Worm (Caenorhabditis elegans) whole organism, mixed stage, embryonic: Measurements from ENCODE around the gene R13A5.15.

Source experiments
- M03D4.4 ChIP-seq: sonication (generic microtip); optimal IDR thresholded peaks from 2 replicates; lab custom pipeline; 2017; ENCODE audit warnings: mild to moderate bottlenecking, missing genetic modification characterization, missing compliant biosample characterization
- bed-3 ChIP-seq: fragments of 200-800 bp; sonication (Bioruptor generic); optimal IDR thresholded peaks from 3 replicates; lab custom pipeline; 2018; ENCODE audit warnings: mild to moderate bottlenecking, missing genetic modification characterization, moderate library complexity, missing compliant biosample characterization
- blmp-1 ChIP-seq: fragments of 150-350 bp; optimal IDR thresholded peaks from 2 replicates; lab custom pipeline; 2014; ENCODE audit warnings: missing biosample characterization, missing genetic modification characterization
- ceh-39 ChIP-seq: fragments of 150-350 bp; optimal IDR thresholded peaks from 2 replicates; lab custom pipeline; 2014; ENCODE audit warnings: missing biosample characterization, missing genetic modification characterization
- ceh-43 ChIP-seq: fragments of 200-800 bp; sonication (Bioruptor generic); optimal IDR thresholded peaks from 2 replicates; lab custom pipeline; 2018; ENCODE audit warnings: mild to moderate bottlenecking, missing genetic modification characterization, moderate library complexity, missing compliant biosample characterization
- ceh-83 ChIP-seq: fragments of 200-800 bp; sonication (Bioruptor generic); optimal IDR thresholded peaks from 2 replicates; lab custom pipeline; 2018; ENCODE audit warnings: mild to moderate bottlenecking, missing genetic modification characterization, missing compliant biosample characterization
- ces-1 ChIP-seq: fragments of 150-350 bp; optimal IDR thresholded peaks from 2 replicates; lab custom pipeline; 2014; ENCODE audit warnings: missing biosample characterization, missing genetic modification reagents, missing genetic modification characterization
- cnd-1 ChIP-seq: fragments of 200-800 bp; sonication (Bioruptor generic); optimal IDR thresholded peaks from 2 replicates; lab custom pipeline; 2018; ENCODE audit warnings: mild to moderate bottlenecking, missing genetic modification characterization, missing compliant biosample characterization
- elt-1 ChIP-seq: sonication (generic microtip); optimal IDR thresholded peaks from 2 replicates; lab custom pipeline; 2017; ENCODE audit warnings: missing genetic modification characterization, mild to moderate bottlenecking, missing compliant biosample characterization, antibody characterized with exemption, moderate library complexity, borderline replicate concordance; ENCODE audit not compliant: insufficient read depth
- elt-3 ChIP-seq: fragments of 150-350 bp; optimal IDR thresholded peaks from 2 replicates; lab custom pipeline; 2014; ENCODE audit warnings: missing biosample characterization, missing genetic modification characterization
- ham-2 ChIP-seq: fragments of 200-800 bp; sonication (Bioruptor generic); optimal IDR thresholded peaks from 2 replicates; lab custom pipeline; 2018; ENCODE audit warnings: mild to moderate bottlenecking, missing genetic modification characterization, missing compliant biosample characterization
- hlh-1 ChIP-seq: fragments of 150-350 bp; optimal IDR thresholded peaks from 2 replicates; lab custom pipeline; 2014; ENCODE audit warnings: missing biosample characterization, missing genetic modification reagents, missing genetic modification characterization
- lin-13 ChIP-seq: fragments of 150-350 bp; optimal IDR thresholded peaks from 2 replicates; lab custom pipeline; 2014; ENCODE audit warnings: missing biosample characterization, missing genetic modification characterization
- lin-32 ChIP-seq: fragments of 200-800 bp; sonication (Bioruptor generic); optimal IDR thresholded peaks from 2 replicates; lab custom pipeline; 2018; ENCODE audit warnings: mild to moderate bottlenecking, missing genetic modification characterization, missing compliant biosample characterization
- lsy-2 ChIP-seq: fragments of 150-350 bp; optimal IDR thresholded peaks from 2 replicates; lab custom pipeline; 2014; ENCODE audit warnings: missing biosample characterization, missing genetic modification characterization
- mab-5 ChIP-seq: fragments of 150-350 bp; optimal IDR thresholded peaks from 2 replicates; lab custom pipeline; 2014; ENCODE audit warnings: missing biosample characterization, missing genetic modification characterization
- mep-1 ChIP-seq: fragments of 150-350 bp; optimal IDR thresholded peaks from 2 replicates; lab custom pipeline; 2017; ENCODE audit warnings: missing biosample characterization, missing genetic modification reagents, missing genetic modification characterization, inconsistent platforms
- mls-2 ChIP-seq: sonication (generic microtip); optimal IDR thresholded peaks from 2 replicates; lab custom pipeline; 2016; ENCODE audit warnings: mild to moderate bottlenecking, missing genetic modification characterization, moderate library complexity, missing compliant biosample characterization
- nhr-12 ChIP-seq: fragments of 150-350 bp; optimal IDR thresholded peaks from 2 replicates; lab custom pipeline; 2014; ENCODE audit warnings: missing biosample characterization, missing genetic modification characterization
- nhr-2 ChIP-seq: fragments of 150-350 bp; optimal IDR thresholded peaks from 2 replicates; lab custom pipeline; 2014; ENCODE audit warnings: missing biosample characterization, missing genetic modification characterization
- nhr-28 ChIP-seq: fragments of 150-350 bp; optimal IDR thresholded peaks from 2 replicates; lab custom pipeline; 2014; ENCODE audit warnings: missing biosample characterization, missing genetic modification characterization
- nhr-76 ChIP-seq: sonication (generic microtip); optimal IDR thresholded peaks from 2 replicates; lab custom pipeline; 2017; ENCODE audit warnings: missing biosample characterization, missing genetic modification characterization
- pha-4 ChIP-seq: fragments of 150-350 bp; optimal IDR thresholded peaks from 2 replicates; lab custom pipeline; 2018; ENCODE audit warnings: missing biosample characterization, missing genetic modification reagents, missing genetic modification characterization
- sem-2 ChIP-seq: fragments of 200-800 bp; sonication (Bioruptor generic); optimal IDR thresholded peaks from 2 replicates; lab custom pipeline; 2018; ENCODE audit warnings: mild to moderate bottlenecking, missing genetic modification characterization, missing compliant biosample characterization
- sptf-1 ChIP-seq: sonication (generic microtip); optimal IDR thresholded peaks from 2 replicates; lab custom pipeline; 2017; ENCODE audit warnings: mild to moderate bottlenecking, missing genetic modification characterization, moderate library complexity, missing compliant biosample characterization
- tbx-8 ChIP-seq: fragments of 200-800 bp; sonication (Bioruptor generic); optimal IDR thresholded peaks from 2 replicates; lab custom pipeline; 2018; ENCODE audit warnings: mild to moderate bottlenecking, missing genetic modification characterization, moderate library complexity, missing compliant biosample characterization
- unc-120 ChIP-seq: sonication (generic microtip); optimal IDR thresholded peaks from 2 replicates; lab custom pipeline; 2017; ENCODE audit warnings: missing genetic modification characterization, missing compliant biosample characterization; ENCODE audit not compliant: poor library complexity, severe bottlenecking
- unc-62 ChIP-seq: fragments of 150-350 bp; optimal IDR thresholded peaks from 2 replicates; lab custom pipeline; 2014; ENCODE audit warnings: missing biosample characterization, missing genetic modification reagents, missing genetic modification characterization
- zip-8 ChIP-seq: fragments of 150-350 bp; optimal IDR thresholded peaks from 2 replicates; lab custom pipeline; 2014; ENCODE audit warnings: missing biosample characterization, missing genetic modification characterization
- ztf-11 ChIP-seq: fragments of 150-350 bp; optimal IDR thresholded peaks from 2 replicates; lab custom pipeline; 2014; ENCODE audit warnings: missing biosample characterization, missing genetic modification characterization

Gene R13A5.15

ce11 chrIII:7559869-7560268 is 28.2 kb downstream of the R13A5.15 start:
- TF ChIP-seq unc-120 (tag; lab: Kevin White, UChicago) = peak; percentile 83
- TF ChIP-seq ztf-11 (tag; lab: Kevin White, UChicago) = no peak
- TF ChIP-seq ceh-83 = peak; percentile 3
- no peak for TF ChIP-seq bed-3 (GFP tag; lab: Kevin White, UChicago)
- no peak for TF ChIP-seq mab-5 (tag; lab: Kevin White, UChicago)
- no peak for TF ChIP-seq ham-2 (GFP tag; lab: Kevin White, UChicago)
- TF ChIP-seq blmp-1 = no peak
- TF ChIP-seq nhr-12 (tag; lab: Kevin White, UChicago) = no peak
- TF ChIP-seq mep-1 (tag; lab: Kevin White, UChicago) = no peak
- TF ChIP-seq ceh-43 (GFP tag; lab: Kevin White, UChicago) = no peak
- TF ChIP-seq M03D4.4 (tag; lab: Kevin White, UChicago) = no peak
- TF ChIP-seq elt-1 (tag; lab: Kevin White, UChicago) = no peak
- peak; percentile 80 for TF ChIP-seq hlh-1 (tag; lab: Kevin White, UChicago)
- TF ChIP-seq sptf-1 = no peak
- TF ChIP-seq unc-62 = peak; percentile 100
- no peak for TF ChIP-seq sem-2 (GFP tag; lab: Kevin White, UChicago)
- TF ChIP-seq, all 35 proteins: peak for 4

ce11 chrIII:7558658-7559057 is 29.5 kb downstream of the R13A5.15 start:
- TF ChIP-seq mab-5 (tag; lab: Kevin White, UChicago) (no peak), nhr-28 (tag; lab: Kevin White, UChicago) (no peak), ces-1 (peak; percentile 85), mls-2 (tag; lab: Kevin White, UChicago) (peak; percentile 6), tbx-8 (no peak), zip-8 (no peak), lin-32 (GFP tag; lab: Kevin White, UChicago) (no peak), nhr-2 (tag; lab: Kevin White, UChicago) (peak; percentile 67), lin-13 (no peak), unc-62 (peak; percentile 68), nhr-12 (tag; lab: Kevin White, UChicago) (no peak), nhr-76 (tag; lab: Kevin White, UChicago) (no peak), ceh-83 (no peak), lsy-2 (tag; lab: Kevin White, UChicago) (no peak)

ce11 chrIII:7557930-7558470 is 30.1 kb downstream of the R13A5.15 start:
- no peak for TF ChIP-seq ces-1
- no peak for TF ChIP-seq ztf-11 (tag; lab: Kevin White, UChicago)
- no peak for TF ChIP-seq tbx-8
- TF ChIP-seq, all 35 proteins: peak for 0

- TF ChIP-seq hlh-1 (tag; lab: Kevin White, UChicago) (no peak), ceh-39 (tag; lab: Kevin White, UChicago) (no peak), pha-4 (tag; lab: Kevin White, UChicago) (no peak), cnd-1 (no peak), unc-62 (no peak), bed-3 (GFP tag; lab: Kevin White, UChicago) (no peak), ceh-43 (GFP tag; lab: Kevin White, UChicago) (no peak), sem-2 (GFP tag; lab: Kevin White, UChicago) (no peak), ham-2 (GFP tag; lab: Kevin White, UChicago) (no peak), lsy-2 (tag; lab: Kevin White, UChicago) (no peak), mep-1 (tag; lab: Kevin White, UChicago) (no peak), nhr-2 (tag; lab: Kevin White, UChicago) (no peak)
Measured at ce11 chrIII:7555360-7555759, 32.8 kb downstream of the R13A5.15 start, which contains the start of gene ceh-13. ceh-13 (plus strand) TSS chrIII:7555660.

ce11 chrIII:7554697-7555145 is 33.4 kb downstream of the R13A5.15 start:
- TF ChIP-seq nhr-2 (tag; lab: Kevin White, UChicago) (no peak), M03D4.4 (tag; lab: Kevin White, UChicago) (peak; percentile 11), mab-5 (tag; lab: Kevin White, UChicago) (peak; percentile 92), elt-3 (tag; lab: Kevin White, UChicago) (no peak), unc-62 (peak; percentile 99), ces-1 (no peak), unc-120 (tag; lab: Kevin White, UChicago) (peak; percentile 84), lsy-2 (tag; lab: Kevin White, UChicago) (peak; percentile 61)
- TF ChIP-seq, all 35 proteins: peak for 5
